Worm (Caenorhabditis elegans) whole organism, early embryonic: ENCODE measurements around the gene csp-2.

ENCODE experiments used
- F13C5.2 ChIP-seq: sonication (generic microtip); optimal IDR thresholded peaks from 2 replicates; lab custom pipeline; 2017; ENCODE audit warnings: mild to moderate bottlenecking, missing genetic modification characterization, inconsistent platforms, missing compliant biosample characterization
- ama-1 ChIP-seq: fragments of 150-350 bp; optimal IDR thresholded peaks from 2 replicates; lab custom pipeline; 2014
- tbx-11 ChIP-seq: fragments of 200-800 bp; sonication (Bioruptor generic); IDR thresholded peaks from 2 replicates; pipeline ENCODE4 v1.3.6; 2022; ENCODE audit warnings: missing genetic modification characterization, missing compliant biosample characterization

ce11 chrIV:6259732-6260131 lies 47.8 kb upstream of the csp-2 start, which contains the start of gene nlp-16:
- TF ChIP-seq ama-1, result no peak
- TF ChIP-seq tbx-11, result no peak
- TF ChIP-seq F13C5.2 (tag; lab: Kevin White, UChicago), result no peak
